Worm (Caenorhabditis elegans) whole organism, L2 larva: ENCODE measurements around the gene sul-3.
A peak's percentile ranks its signal among the peaks of the same experiment; 100 is the strongest.

ENCODE experiments used
- C34F6.9 ChIP-seq: fragments of 150-350 bp; optimal IDR thresholded peaks from 2 replicates; lab custom pipeline; 2014; ENCODE audit warnings: missing biosample characterization, missing genetic modification characterization
- F13H6.1 ChIP-seq: sonication (generic microtip); optimal IDR thresholded peaks from 2 replicates; lab custom pipeline; 2016; ENCODE audit warnings: missing genetic modification characterization, missing compliant biosample characterization
- Y55F3AM.14 ChIP-seq: fragments of 200-800 bp; sonication (Bioruptor generic); optimal IDR thresholded peaks from 2 replicates; lab custom pipeline; 2018; ENCODE audit warnings: mild to moderate bottlenecking, missing genetic modification characterization, missing compliant biosample characterization
- alr-1 ChIP-seq: fragments of 150-350 bp; optimal IDR thresholded peaks from 2 replicates; lab custom pipeline; 2014; ENCODE audit warnings: missing biosample characterization, missing genetic modification characterization
- ama-1 ChIP-seq: fragments of 150-350 bp; optimal IDR thresholded peaks from 2 replicates; lab custom pipeline; 2018; ENCODE audit warnings: inconsistent platforms
- blmp-1 ChIP-seq: sonication (generic microtip); optimal IDR thresholded peaks from 2 replicates; lab custom pipeline; 2017; ENCODE audit warnings: missing genetic modification characterization, mild to moderate bottlenecking, missing compliant biosample characterization, antibody characterized with exemption, moderate library complexity; ENCODE audit not compliant: insufficient read depth
- ceh-16 ChIP-seq: fragments of 150-350 bp; optimal IDR thresholded peaks from 2 replicates; lab custom pipeline; 2014; ENCODE audit warnings: missing biosample characterization, missing genetic modification characterization
- crh-2 ChIP-seq: sonication (generic microtip); optimal IDR thresholded peaks from 2 replicates; lab custom pipeline; 2017; ENCODE audit warnings: missing biosample characterization, missing genetic modification characterization
- dmd-4 ChIP-seq: sonication (generic microtip); optimal IDR thresholded peaks from 2 replicates; lab custom pipeline; 2017; ENCODE audit warnings: missing biosample characterization, missing genetic modification characterization
- egl-27 ChIP-seq: sonication (generic microtip); optimal IDR thresholded peaks from 3 replicates; lab custom pipeline; 2017; ENCODE audit warnings: missing biosample characterization, missing genetic modification reagents, missing genetic modification characterization
- elt-1 ChIP-seq: fragments of 150-350 bp; optimal IDR thresholded peaks from 2 replicates; lab custom pipeline; 2014; ENCODE audit warnings: missing biosample characterization, missing genetic modification characterization
- elt-3 ChIP-seq: sonication (generic microtip); optimal IDR thresholded peaks from 2 replicates; lab custom pipeline; 2017; ENCODE audit warnings: missing biosample characterization, missing genetic modification characterization
- fos-1 ChIP-seq: fragments of 150-350 bp; optimal IDR thresholded peaks from 2 replicates; lab custom pipeline; 2014; ENCODE audit warnings: missing biosample characterization, missing genetic modification characterization
- gmeb-1 ChIP-seq: fragments of 150-350 bp; optimal IDR thresholded peaks from 2 replicates; lab custom pipeline; 2014; ENCODE audit warnings: missing biosample characterization, missing genetic modification characterization
- lin-13 ChIP-seq: fragments of 150-350 bp; optimal IDR thresholded peaks from 2 replicates; lab custom pipeline; 2014; ENCODE audit warnings: missing biosample characterization, missing genetic modification reagents, missing genetic modification characterization
- lin-39 ChIP-seq: fragments of 150-350 bp; optimal IDR thresholded peaks from 2 replicates; lab custom pipeline; 2014; ENCODE audit warnings: missing biosample characterization, missing genetic modification reagents, missing genetic modification characterization
- mab-5 ChIP-seq: fragments of 150-350 bp; optimal IDR thresholded peaks from 2 replicates; lab custom pipeline; 2014; ENCODE audit warnings: missing biosample characterization, missing genetic modification characterization
- mbf-1 ChIP-seq: sonication (generic microtip); optimal IDR thresholded peaks from 2 replicates; lab custom pipeline; 2017; ENCODE audit warnings: missing biosample characterization, missing genetic modification characterization
- mdl-1 ChIP-seq, 2 experiments: fragments of 150-350 bp in 1 of 2; sonication (generic microtip) in 1 of 2; optimal IDR thresholded peaks; 2 replicates each; lab custom pipeline; 2017; ENCODE audit warnings: missing biosample characterization in 2 of 2, missing genetic modification characterization in 2 of 2
- nhr-11 ChIP-seq: fragments of 150-350 bp; optimal IDR thresholded peaks from 2 replicates; lab custom pipeline; 2014; ENCODE audit warnings: missing biosample characterization, missing genetic modification characterization
- nhr-12 ChIP-seq: fragments of 150-350 bp; optimal IDR thresholded peaks from 2 replicates; lab custom pipeline; 2014; ENCODE audit warnings: missing biosample characterization, missing genetic modification characterization
- nhr-129 ChIP-seq: fragments of 150-350 bp; optimal IDR thresholded peaks from 2 replicates; lab custom pipeline; 2014; ENCODE audit warnings: missing biosample characterization, missing genetic modification characterization
- nhr-21 ChIP-seq: fragments of 150-350 bp; optimal IDR thresholded peaks from 2 replicates; lab custom pipeline; 2014; ENCODE audit warnings: missing biosample characterization, missing genetic modification characterization
- nhr-23 ChIP-seq: fragments of 150-350 bp; optimal IDR thresholded peaks from 2 replicates; lab custom pipeline; 2014; ENCODE audit warnings: missing biosample characterization, missing genetic modification reagents, missing genetic modification characterization
- nhr-25 ChIP-seq: fragments of 150-350 bp; sonication (generic microtip); optimal IDR thresholded peaks from 3 replicates; lab custom pipeline; 2014; ENCODE audit warnings: missing biosample characterization, missing genetic modification characterization
- nhr-77 ChIP-seq: fragments of 150-350 bp; optimal IDR thresholded peaks from 2 replicates; lab custom pipeline; 2014; ENCODE audit warnings: missing biosample characterization, missing genetic modification characterization
- sem-4 ChIP-seq: fragments of 150-350 bp; optimal IDR thresholded peaks from 2 replicates; lab custom pipeline; 2014; ENCODE audit warnings: missing biosample characterization, missing genetic modification reagents, missing genetic modification characterization
- skn-1 ChIP-seq: sonication (generic microtip); optimal IDR thresholded peaks from 2 replicates; lab custom pipeline; 2017; ENCODE audit warnings: missing biosample characterization, missing genetic modification characterization
- sma-9 ChIP-seq, 2 experiments: fragments of 150-350 bp in 1 of 2; sonication (generic microtip) in 1 of 2; optimal IDR thresholded peaks; 2 replicates each; lab custom pipeline; 2014 to 2016; ENCODE audit warnings: missing genetic modification characterization in 2 of 2, mild to moderate bottlenecking in 1 of 2, missing biosample characterization in 1 of 2, missing compliant biosample characterization in 1 of 2, missing genetic modification reagents in 1 of 2, moderate library complexity in 1 of 2
- snpc-4 ChIP-seq: fragments of 150-350 bp; optimal IDR thresholded peaks from 2 replicates; lab custom pipeline; 2014; ENCODE audit warnings: missing biosample characterization, missing genetic modification characterization
- unc-55 ChIP-seq: fragments of 150-350 bp; sonication (generic microtip); optimal IDR thresholded peaks from 3 replicates; lab custom pipeline; 2014; ENCODE audit warnings: missing biosample characterization, missing genetic modification reagents, missing genetic modification characterization
- unc-62 ChIP-seq: fragments of 150-350 bp; optimal IDR thresholded peaks from 2 replicates; lab custom pipeline; 2014; ENCODE audit warnings: missing biosample characterization, missing genetic modification reagents, missing genetic modification characterization
- ztf-1 ChIP-seq: fragments of 200-800 bp; sonication (Bioruptor generic); conservative IDR thresholded peaks from 2 replicates; pipeline ENCODE4 v1.3.6; 2022; ENCODE audit warnings: missing genetic modification characterization, missing compliant biosample characterization

The sul-3 gene

DNA sequence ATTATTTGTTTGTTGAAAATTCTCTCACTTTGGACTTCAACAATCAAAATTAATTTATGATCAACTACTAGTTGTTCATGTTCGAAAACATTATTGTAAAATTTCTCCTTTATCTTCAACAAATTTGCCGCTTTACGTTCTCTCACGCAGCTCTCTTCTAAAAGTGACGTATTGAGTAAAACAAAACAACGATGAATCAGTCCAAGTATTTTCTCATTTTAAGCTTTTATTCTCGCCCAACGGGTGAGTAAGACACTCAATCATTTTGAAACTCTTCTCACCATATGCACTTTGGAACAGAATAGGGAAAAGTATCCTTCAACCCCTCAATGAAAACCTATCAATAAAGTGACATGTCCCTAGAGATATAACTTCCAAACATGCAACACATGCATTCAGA is 39.3 kb upstream of the sul-3 start:
- TF ChIP-seq mbf-1 (tag; lab: Kevin White, UChicago) = no peak
- TF ChIP-seq unc-55 (GFP tag; lab: Kevin White, UChicago) = peak; percentile 63
- TF ChIP-seq fos-1 (tag; lab: Kevin White, UChicago) = no peak
- TF ChIP-seq mab-5 = peak; percentile 29
- no peak for TF ChIP-seq nhr-11 (tag; lab: Kevin White, UChicago)
- TF ChIP-seq skn-1 (tag; lab: Kevin White, UChicago) = no peak

DNA sequence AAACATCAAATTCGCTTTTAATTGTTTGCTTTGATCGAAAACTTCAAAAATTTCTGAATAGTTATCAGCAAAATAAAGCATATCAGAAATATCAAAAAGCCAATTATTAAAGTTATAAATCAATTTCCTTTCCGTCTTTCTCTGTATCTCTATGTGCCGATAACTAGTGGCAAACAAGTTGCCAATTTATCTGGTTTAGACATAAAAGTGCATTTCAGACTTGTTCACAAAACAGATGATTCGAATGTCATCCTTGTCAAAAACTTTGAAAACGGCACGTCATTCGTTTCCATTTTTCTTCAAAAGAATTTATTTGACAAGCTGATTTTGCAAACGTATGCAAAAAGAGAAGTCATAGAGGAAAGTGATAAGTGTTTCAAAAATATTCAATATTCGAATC is 33.3 kb upstream of the sul-3 start:
- TF ChIP-seq skn-1 (tag; lab: Kevin White, UChicago) (peak; percentile 44), lin-13 (no peak)

DNA sequence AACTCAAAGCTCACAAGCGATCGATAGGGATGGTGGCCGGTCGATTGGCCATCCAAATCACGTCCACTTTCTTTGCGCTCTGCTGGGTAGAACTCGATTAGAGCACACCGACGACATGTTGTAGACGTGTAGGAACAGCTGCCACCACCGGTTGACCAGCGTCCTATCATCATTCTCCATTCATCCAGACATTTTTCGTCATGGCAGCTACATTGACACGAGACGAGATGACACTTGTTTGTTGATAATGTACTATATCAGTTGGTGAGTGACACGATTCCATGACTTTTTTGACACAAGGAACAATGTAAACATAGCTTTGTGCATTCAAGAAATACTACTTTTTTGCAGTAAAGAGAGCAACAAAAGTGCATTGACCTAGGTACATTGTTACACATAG is 32.5 kb upstream of the sul-3 start:
- TF ChIP-seq egl-27 (tag; lab: Kevin White, UChicago) = no peak
- TF ChIP-seq dmd-4 (tag; lab: Kevin White, UChicago) = no peak
- no peak for TF ChIP-seq sma-9 (GFP tag; optimal IDR thresholded peaks at IDR 0.05; lab: Kevin White, UChicago)
- no peak for TF ChIP-seq sma-9 (tag; optimal IDR thresholded peaks at IDR 0.05; lab: Kevin White, UChicago)
- no peak for TF ChIP-seq alr-1
- peak; percentile 44 for TF ChIP-seq F13H6.1 (tag; lab: Kevin White, UChicago)
- peak; percentile 70 for TF ChIP-seq nhr-129 (tag; lab: Kevin White, UChicago)

DNA sequence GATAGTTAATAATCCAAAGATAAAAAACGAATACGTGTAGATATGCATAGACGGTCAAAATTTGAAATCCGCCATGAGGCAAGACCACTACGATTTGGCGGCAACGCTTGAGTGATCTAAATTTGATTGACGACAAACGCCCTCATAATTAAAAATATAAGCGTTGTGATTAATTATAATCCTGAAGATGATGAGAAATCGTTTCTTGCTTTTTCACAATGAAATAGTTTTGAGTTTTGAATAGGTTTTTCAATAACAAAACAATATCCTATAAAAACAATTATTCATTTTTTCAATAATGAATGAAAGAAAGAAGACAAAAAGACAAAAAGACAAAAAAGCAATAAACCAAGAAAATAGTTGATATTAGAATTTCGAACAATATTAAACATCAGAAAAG is 13.4 kb upstream of the sul-3 start, which contains the start of gene C54D2.6:
Gene C54D2.6, minus strand, starts transcription at position 101 of the 400 bp plus-strand sequence.
- TF ChIP-seq unc-55 (GFP tag; lab: Kevin White, UChicago) (no peak), alr-1 (no peak), C34F6.9 (tag; lab: Kevin White, UChicago) (no peak), sma-9 (GFP tag; optimal IDR thresholded peaks at IDR 0.05; lab: Kevin White, UChicago) (no peak), sma-9 (tag; optimal IDR thresholded peaks at IDR 0.05; lab: Kevin White, UChicago) (no peak), sem-4 (no peak), elt-1 (tag; lab: Kevin White, UChicago) (no peak), unc-62 (no peak), Y55F3AM.14 (GFP tag; lab: Kevin White, UChicago) (no peak)

DNA sequence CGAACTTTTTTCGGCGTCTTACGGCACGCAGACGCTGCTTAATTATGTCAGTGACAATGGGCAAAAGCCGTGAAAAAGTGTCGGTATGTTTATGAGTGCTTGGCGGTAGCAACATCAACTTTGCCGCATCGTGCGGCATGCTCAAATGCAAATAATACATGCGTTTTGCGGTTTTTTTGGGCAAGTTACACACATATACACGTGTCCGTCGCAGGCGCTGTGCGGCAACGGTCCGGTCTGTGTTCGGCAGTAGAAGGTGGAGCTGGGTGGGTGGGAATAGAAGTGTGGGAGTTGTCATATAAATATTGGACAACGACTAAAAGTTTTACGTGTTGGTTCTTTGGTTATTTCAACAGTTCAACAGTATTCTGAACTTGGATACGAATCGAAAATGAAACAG is 8.2 kb upstream of the sul-3 start, which contains the start of gene idpp-11:
Gene idpp-11, plus strand, starts transcription at position 301 of the 400 bp plus-strand sequence.
- TF ChIP-seq alr-1 = no peak
- TF ChIP-seq nhr-23 = no peak
- TF ChIP-seq snpc-4 (tag; lab: Kevin White, UChicago) = no peak
- no peak for TF ChIP-seq ama-1 (lab: Kevin White, UChicago)
- TF ChIP-seq ztf-1 (GFP tag; lab: Robert Waterston, UW) = no peak
- no peak for TF ChIP-seq mdl-1 (tag; optimal IDR thresholded peaks at IDR 0.05; lab: Kevin White, UChicago)
- no peak for TF ChIP-seq sem-4
- no peak for TF ChIP-seq crh-2
- no peak for TF ChIP-seq nhr-25 (tag; lab: Kevin White, UChicago)
- no peak for TF ChIP-seq nhr-11 (tag; lab: Kevin White, UChicago)
- no peak for TF ChIP-seq nhr-21 (tag; lab: Kevin White, UChicago)
- no peak for TF ChIP-seq ceh-16 (tag; lab: Kevin White, UChicago)

DNA sequence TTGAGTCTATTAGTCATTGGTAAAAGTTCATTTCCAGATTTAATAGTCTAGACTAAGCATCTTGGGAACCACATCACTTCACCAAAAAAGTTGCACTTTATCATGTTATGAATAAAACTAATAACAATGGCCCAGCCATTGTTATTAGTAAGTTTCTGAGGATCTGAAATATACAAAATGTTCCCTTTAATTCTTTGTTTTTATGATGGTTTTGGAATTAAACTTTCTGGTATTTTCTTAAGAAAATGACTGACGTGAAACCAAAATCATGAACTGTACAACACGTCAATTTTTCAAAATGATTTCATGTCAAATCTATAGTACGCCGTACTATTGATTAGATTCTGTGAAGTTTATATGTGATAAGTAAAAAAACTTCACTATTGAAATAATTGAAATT is 6.0 kb upstream of the sul-3 start:
- TF ChIP-seq unc-55 (GFP tag; lab: Kevin White, UChicago) = no peak
- TF ChIP-seq gmeb-1 (tag; lab: Kevin White, UChicago) = no peak
- no peak for TF ChIP-seq nhr-12 (tag; lab: Kevin White, UChicago)
- TF ChIP-seq nhr-77 = no peak
- no peak for TF ChIP-seq elt-3 (tag; lab: Kevin White, UChicago)

DNA sequence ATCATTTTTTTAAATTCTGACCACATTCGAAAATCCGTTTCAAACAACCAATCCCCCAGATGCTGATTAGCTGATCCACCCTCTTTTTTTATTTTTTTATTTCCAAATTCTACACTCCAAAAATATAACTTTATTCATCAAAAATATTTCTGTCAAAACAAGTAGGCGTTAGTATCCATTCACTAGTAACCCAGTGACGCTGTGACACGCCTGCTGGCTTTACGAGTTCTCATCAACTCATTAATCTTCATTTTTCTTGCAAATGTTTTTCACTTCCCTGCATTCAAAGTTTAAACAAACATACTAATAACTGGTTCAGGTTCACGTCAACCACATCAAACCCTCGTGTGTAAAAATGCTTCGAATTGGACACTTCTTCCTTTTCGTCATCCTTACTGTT is 4.6 kb upstream of the sul-3 start, which contains the start of gene nlp-101:
Gene nlp-101, plus strand, starts transcription at position 301 of the 400 bp plus-strand sequence.
- no peak for TF ChIP-seq blmp-1 (tag; lab: Kevin White, UChicago)
- no peak for TF ChIP-seq elt-1 (tag; lab: Kevin White, UChicago)
- TF ChIP-seq lin-39 = no peak
